Fruit fly (Drosophila melanogaster) whole organism, embryonic: ENCODE measurements around the gene Pink1.

Experiments used
- Abd-B ChIP-seq: fragments of 200-800 bp; sonication (Bioruptor generic); optimal IDR thresholded peaks from 2 replicates; lab custom pipeline; 2018; ENCODE audit warnings: missing biosample characterization, mild to moderate bottlenecking, missing genetic modification characterization, moderate library complexity
- Antp ChIP-seq: fragments of 200-800 bp; sonication (Bioruptor generic); optimal IDR thresholded peaks from 3 replicates; lab custom pipeline; 2016; ENCODE audit warnings: missing biosample characterization, missing genetic modification characterization
- Atf3 ChIP-seq: fragments of 200-800 bp; sonication (Bioruptor generic); optimal IDR thresholded peaks from 3 replicates; lab custom pipeline; 2016; ENCODE audit warnings: missing biosample characterization, missing genetic modification characterization
- BEAF-32 ChIP-seq: fragments of 200-800 bp; sonication (Bioruptor generic); optimal IDR thresholded peaks from 3 replicates; lab custom pipeline; 2017; ENCODE audit warnings: missing biosample characterization, missing genetic modification characterization, mild to moderate bottlenecking, moderate library complexity, missing genetic modification reagents
- BtbVII ChIP-seq: fragments of 200-800 bp; sonication (Bioruptor generic); optimal IDR thresholded peaks from 3 replicates; lab custom pipeline; 2017; ENCODE audit warnings: missing biosample characterization, mild to moderate bottlenecking, missing genetic modification characterization
- CG10565 ChIP-seq: fragments of 200-800 bp; sonication (Bioruptor generic); optimal IDR thresholded peaks from 3 replicates; lab custom pipeline; 2016; ENCODE audit warnings: missing biosample characterization, mild to moderate bottlenecking, missing genetic modification characterization
- CG12236 ChIP-seq: fragments of 200-800 bp; sonication (Bioruptor generic); optimal IDR thresholded peaks from 2 replicates; lab custom pipeline; 2016; ENCODE audit warnings: missing biosample characterization, missing genetic modification characterization
- CG12299 ChIP-seq: fragments of 200-800 bp; sonication (Bioruptor generic); optimal IDR thresholded peaks from 2 replicates; lab custom pipeline; 2018; ENCODE audit warnings: missing biosample characterization, mild to moderate bottlenecking, missing genetic modification characterization
- CG15514 ChIP-seq: fragments of 200-800 bp; sonication (Bioruptor generic); optimal IDR thresholded peaks from 3 replicates; lab custom pipeline; 2017; ENCODE audit warnings: missing biosample characterization, missing genetic modification characterization, mild to moderate bottlenecking, moderate library complexity, missing genetic modification reagents
- CG15601 ChIP-seq: fragments of 200-800 bp; sonication (Bioruptor generic); optimal IDR thresholded peaks from 3 replicates; lab custom pipeline; 2019; ENCODE audit warnings: missing biosample characterization, mild to moderate bottlenecking, missing genetic modification characterization, moderate library complexity
- CG18476 ChIP-seq: fragments of 200-800 bp; sonication (Bioruptor generic); optimal IDR thresholded peaks from 2 replicates; lab custom pipeline; 2016; ENCODE audit warnings: missing biosample characterization, mild to moderate bottlenecking, missing genetic modification characterization
- CG3407 ChIP-seq: fragments of 200-800 bp; sonication (Bioruptor generic); optimal IDR thresholded peaks from 2 replicates; lab custom pipeline; 2018; ENCODE audit warnings: missing biosample characterization, mild to moderate bottlenecking, missing genetic modification characterization
- CG3838 ChIP-seq: fragments of 200-800 bp; sonication (Bioruptor generic); optimal IDR thresholded peaks from 3 replicates; lab custom pipeline; 2016; ENCODE audit warnings: missing biosample characterization, missing genetic modification characterization
- CG42726 ChIP-seq: fragments of 200-800 bp; sonication (Bioruptor generic); IDR thresholded peaks from 2 replicates; pipeline ENCODE4 v1.3.6; 2022; ENCODE audit warnings: missing biosample characterization, missing genetic modification characterization; ENCODE audit not compliant: partially characterized antibody
- CG4617 ChIP-seq: fragments of 200-800 bp; sonication (Bioruptor generic); optimal IDR thresholded peaks from 3 replicates; lab custom pipeline; 2016; ENCODE audit warnings: missing biosample characterization, missing genetic modification characterization, borderline replicate concordance
- CG6854 ChIP-seq: fragments of 200-800 bp; sonication (Bioruptor generic); optimal IDR thresholded peaks from 3 replicates; lab custom pipeline; 2017; ENCODE audit warnings: missing biosample characterization, mild to moderate bottlenecking, missing genetic modification characterization
- CG7786 ChIP-seq: fragments of 200-800 bp; sonication (Bioruptor generic); optimal IDR thresholded peaks from 2 replicates; lab custom pipeline; 2016; ENCODE audit warnings: missing biosample characterization, missing genetic modification characterization
- CG8281 ChIP-seq: fragments of 200-800 bp; sonication (Bioruptor generic); optimal IDR thresholded peaks from 2 replicates; lab custom pipeline; 2018; ENCODE audit warnings: missing biosample characterization, mild to moderate bottlenecking, missing genetic modification characterization, moderate library complexity
- CG8290 ChIP-seq, 3 experiments: fragments of 200-800 bp; sonication (Bioruptor generic); optimal IDR thresholded peaks; 2 replicates each; lab custom pipeline; 2016 to 2019; ENCODE audit warnings: missing biosample characterization in 3 of 3, missing genetic modification characterization in 3 of 3, mild to moderate bottlenecking in 2 of 3, moderate library complexity in 1 of 3
- CG9215 ChIP-seq: fragments of 200-800 bp; sonication (Bioruptor generic); IDR thresholded peaks from 2 replicates; pipeline ENCODE4 v1.3.6; 2022; ENCODE audit warnings: missing biosample characterization, missing genetic modification characterization
- CG9437 ChIP-seq: fragments of 200-800 bp; sonication (Bioruptor generic); optimal IDR thresholded peaks from 2 replicates; lab custom pipeline; 2018; ENCODE audit warnings: missing biosample characterization, mild to moderate bottlenecking, missing genetic modification characterization
- CHES-1-like ChIP-seq: fragments of 200-800 bp; sonication (Bioruptor generic); optimal IDR thresholded peaks from 2 replicates; lab custom pipeline; 2016; ENCODE audit warnings: missing biosample characterization, missing genetic modification characterization
- D ChIP-seq, 2 experiments: fragments of 200-800 bp in 1 of 2; fragments of >200 bp in 1 of 2; sonication (Bioruptor generic) in 1 of 2; optimal IDR thresholded peaks; 2 replicates in 1 of 2; 3 replicates in 1 of 2; lab custom pipeline; 2017; ENCODE audit warnings: mild to moderate bottlenecking in 1 of 2, missing biosample characterization in 1 of 2, missing genetic modification characterization in 1 of 2, missing genetic modification reagents in 1 of 2
- Doc2 ChIP-seq: fragments of 200-800 bp; sonication (Bioruptor generic); IDR thresholded peaks from 2 replicates; pipeline ENCODE4 v1.3.6; 2022; ENCODE audit warnings: missing biosample characterization, missing genetic modification characterization
- Fer1 ChIP-seq: fragments of 200-800 bp; sonication (Bioruptor generic); optimal IDR thresholded peaks from 2 replicates; lab custom pipeline; 2017; ENCODE audit warnings: missing biosample characterization, mild to moderate bottlenecking, missing genetic modification characterization
- HLH3B ChIP-seq: fragments of 200-800 bp; sonication (Bioruptor generic); IDR thresholded peaks from 2 replicates; pipeline ENCODE4 v1.3.6; 2022; ENCODE audit warnings: missing biosample characterization, missing genetic modification characterization
- Hmr ChIP-seq: fragments of 200-800 bp; sonication (Bioruptor generic); optimal IDR thresholded peaks from 3 replicates; lab custom pipeline; 2017; ENCODE audit warnings: mild to moderate bottlenecking, missing biosample characterization, missing genetic modification reagents, missing genetic modification characterization
- Hsf ChIP-seq: fragments of 200-800 bp; sonication (Bioruptor generic); optimal IDR thresholded peaks from 3 replicates; lab custom pipeline; 2016; ENCODE audit warnings: missing biosample characterization, missing genetic modification characterization
- Lpt ChIP-seq: fragments of >200 bp; optimal IDR thresholded peaks from 2 replicates; lab custom pipeline; 2018; ENCODE audit warnings: missing biosample characterization, missing genetic modification characterization
- Max ChIP-seq: fragments of 200-800 bp; sonication (Bioruptor generic); optimal IDR thresholded peaks from 2 replicates; lab custom pipeline; 2016; ENCODE audit warnings: missing biosample characterization, mild to moderate bottlenecking, missing genetic modification characterization
- Meics ChIP-seq: fragments of 200-800 bp; sonication (Bioruptor generic); optimal IDR thresholded peaks from 2 replicates; lab custom pipeline; 2017; ENCODE audit warnings: missing biosample characterization, mild to moderate bottlenecking, missing genetic modification characterization
- Oli ChIP-seq: fragments of 200-800 bp; sonication (Bioruptor generic); optimal IDR thresholded peaks from 2 replicates; lab custom pipeline; 2018; ENCODE audit warnings: missing biosample characterization, mild to moderate bottlenecking, missing genetic modification characterization, moderate library complexity
- abd-A ChIP-seq: fragments of 200-800 bp; sonication (Bioruptor generic); optimal IDR thresholded peaks from 3 replicates; lab custom pipeline; 2019; ENCODE audit warnings: missing biosample characterization, mild to moderate bottlenecking, missing genetic modification characterization, moderate library complexity
- ac ChIP-seq: fragments of 200-800 bp; sonication (Bioruptor generic); optimal IDR thresholded peaks from 3 replicates; lab custom pipeline; 2017; ENCODE audit warnings: missing biosample characterization, mild to moderate bottlenecking, missing genetic modification characterization
- cg ChIP-seq: fragments of 200-800 bp; sonication (Bioruptor generic); optimal IDR thresholded peaks from 3 replicates; lab custom pipeline; 2019; ENCODE audit warnings: missing biosample characterization, mild to moderate bottlenecking, missing genetic modification characterization, moderate library complexity
- dati ChIP-seq: fragments of 200-800 bp; sonication (Bioruptor generic); IDR thresholded peaks from 2 replicates; pipeline ENCODE4 v1.3.6; 2022; ENCODE audit warnings: missing biosample characterization, missing genetic modification characterization
- fd96Cb ChIP-seq: fragments of 200-800 bp; sonication (Bioruptor generic); optimal IDR thresholded peaks from 2 replicates; lab custom pipeline; 2018; ENCODE audit warnings: missing biosample characterization, mild to moderate bottlenecking, missing genetic modification characterization, moderate library complexity
- fru ChIP-seq: fragments of >200 bp; optimal IDR thresholded peaks from 2 replicates; lab custom pipeline; 2017
- gem ChIP-seq: fragments of 200-800 bp; sonication (Bioruptor generic); optimal IDR thresholded peaks from 2 replicates; lab custom pipeline; 2019; ENCODE audit warnings: missing biosample characterization, mild to moderate bottlenecking, missing genetic modification characterization, moderate library complexity
- klu ChIP-seq: fragments of 200-800 bp; sonication (Bioruptor generic); IDR thresholded peaks from 2 replicates; pipeline ENCODE4 v1.3.6; 2022; ENCODE audit warnings: missing biosample characterization, missing genetic modification characterization
- nerfin-2 ChIP-seq: fragments of 200-800 bp; sonication (Bioruptor generic); IDR thresholded peaks from 2 replicates; pipeline ENCODE4 v1.3.6; 2022; ENCODE audit warnings: missing biosample characterization, missing genetic modification characterization; ENCODE audit not compliant: partially characterized antibody
- nmo ChIP-seq: fragments of 200-800 bp; sonication (Bioruptor generic); optimal IDR thresholded peaks from 2 replicates; lab custom pipeline; 2018; ENCODE audit warnings: missing biosample characterization, mild to moderate bottlenecking, missing genetic modification characterization, moderate library complexity
- org-1 ChIP-seq: fragments of 200-800 bp; sonication (Bioruptor generic); optimal IDR thresholded peaks from 2 replicates; lab custom pipeline; 2017; ENCODE audit warnings: missing biosample characterization, missing genetic modification characterization
- sens ChIP-seq: fragments of 200-800 bp; sonication (Bioruptor generic); peaks from one replicate; lab custom pipeline; 2016; ENCODE audit warnings: missing biosample characterization, missing genetic modification characterization
- sob ChIP-seq: fragments of 200-800 bp; sonication (Bioruptor generic); IDR thresholded peaks from 2 replicates; pipeline ENCODE4 v1.3.6; 2022; ENCODE audit warnings: missing biosample characterization, missing genetic modification characterization
- stwl ChIP-seq: fragments of 200-800 bp; sonication (Bioruptor generic); optimal IDR thresholded peaks from 3 replicates; lab custom pipeline; 2018; ENCODE audit warnings: missing biosample characterization, mild to moderate bottlenecking, missing genetic modification characterization, moderate library complexity
- usp ChIP-seq: fragments of >200 bp; optimal IDR thresholded peaks from 2 replicates; lab custom pipeline; 2017; ENCODE audit warnings: missing biosample characterization, missing genetic modification characterization
- wdn ChIP-seq: fragments of 200-800 bp; sonication (Bioruptor generic); IDR thresholded peaks from 2 replicates; pipeline ENCODE4 v1.3.6; 2022; ENCODE audit warnings: missing biosample characterization, missing genetic modification characterization
- z ChIP-seq: fragments of 200-800 bp; sonication (Bioruptor generic); IDR thresholded peaks from 3 replicates; pipeline ENCODE4 v1.3.6; 2022; ENCODE audit warnings: missing biosample characterization, missing genetic modification characterization
- zfh1 ChIP-seq: fragments of 200-800 bp; sonication (Bioruptor generic); IDR thresholded peaks from 3 replicates; pipeline ENCODE4 v1.3.6; 2022; ENCODE audit warnings: missing biosample characterization, missing genetic modification characterization

The Pink1 gene

DNA sequence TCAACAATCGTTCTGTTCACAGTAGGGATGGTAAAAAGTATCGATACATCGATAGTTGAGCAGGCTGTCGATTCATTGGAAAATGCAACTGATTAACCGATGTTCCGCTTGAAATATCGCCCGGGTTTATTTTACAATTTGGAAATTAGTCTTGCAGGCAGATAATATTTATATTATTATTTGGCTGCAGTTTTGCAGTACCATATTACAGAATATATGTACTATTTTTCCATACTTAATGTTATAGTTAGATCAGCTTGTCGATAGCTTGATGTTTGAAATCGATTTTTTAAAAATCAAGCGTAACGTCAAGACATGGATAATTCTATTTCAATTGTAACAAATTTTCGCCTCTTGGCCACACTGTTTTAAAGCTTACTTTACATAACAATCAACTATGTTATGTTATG lies 11.4 kb downstream of the Pink1 start, which contains the start of gene CG14442 (continued):
- TF ChIP-seq CG4617 (GFP tag; lab: Kevin White, UChicago) (peak; percentile 33), sens (GFP tag; lab: Kevin White, UChicago) (peak; percentile 84), CG8290 (GFP tag; optimal IDR thresholded peaks at IDR 0.05; lab: Kevin White, UChicago) (peak; percentile 77), CG8290 (tag; optimal IDR thresholded peaks at IDR 0.05; lab: Kevin White, UChicago) (peak; percentile 52 to 58), BEAF-32 (GFP tag; lab: Kevin White, UChicago) (peak; percentile 94), Antp (GFP tag; lab: Kevin White, UChicago) (no peak), D (optimal IDR thresholded peaks at IDR 0.05; lab: Kevin White, UChicago) (no peak), D (GFP tag; optimal IDR thresholded peaks at IDR 0.05; lab: Kevin White, UChicago) (no peak), cg (no peak), CG12236 (no peak), Oli (tag; lab: Kevin White, UChicago) (peak; percentile 25), CG9437 (peak; percentile 55), CG15601 (tag; lab: Kevin White, UChicago) (peak; percentile 33), wdn (GFP tag; lab: Robert Waterston, UW) (no peak), nmo (GFP tag; lab: Kevin White, UChicago) (peak; percentile 62), sob (GFP tag; lab: Robert Waterston, UW) (0 out of 2 replicates have a peak, but pooled peaks have one; percentile 29), stwl (tag; lab: Kevin White, UChicago) (peak; percentile 98), CG10565 (no peak), CG15514 (GFP tag; lab: Kevin White, UChicago) (peak; percentile 65), CG9215 (GFP tag; lab: Robert Waterston, UW) (no peak), Hsf (GFP tag; lab: Kevin White, UChicago) (peak; percentile 46), CHES-1-like (GFP tag; lab: Kevin White, UChicago) (no peak), Meics (GFP tag; lab: Kevin White, UChicago) (peak; percentile 11), dati (GFP tag; lab: Robert Waterston, UW) (no peak), abd-A (tag; lab: Kevin White, UChicago) (no peak), CG3838 (GFP tag; lab: Kevin White, UChicago) (peak; percentile 4), gem (tag; lab: Kevin White, UChicago) (no peak), org-1 (GFP tag; lab: Kevin White, UChicago) (no peak), Fer1 (GFP tag; lab: Kevin White, UChicago) (no peak), fru (no peak), fd96Cb (tag; lab: Kevin White, UChicago) (no peak), Atf3 (GFP tag; lab: Kevin White, UChicago) (no peak), ac (GFP tag; lab: Kevin White, UChicago) (no peak), Doc2 (GFP tag; lab: Robert Waterston, UW) (no peak), CG42726 (GFP tag; lab: Robert Waterston, UW) (peak; percentile 86), BtbVII (GFP tag; lab: Kevin White, UChicago) (peak; percentile 27), usp (GFP tag; lab: Kevin White, UChicago) (no peak), CG8281 (no peak), HLH3B (no peak), z (GFP tag; lab: Robert Waterston, UW) (no peak), Hmr (peak; percentile 56), nerfin-2 (GFP tag; lab: Robert Waterston, UW) (peak; percentile 95), CG7786 (no peak), zfh1 (peak; percentile 49; the same call in 1 of the 3 replicates), CG3407 (GFP tag; lab: Kevin White, UChicago) (no peak), CG12299 (tag; lab: Kevin White, UChicago) (peak; percentile 29), CG6854 (GFP tag; lab: Kevin White, UChicago) (no peak), Max (peak; percentile 18), Lpt (no peak), klu (GFP tag; lab: Robert Waterston, UW) (no peak), CG18476 (GFP tag; lab: Kevin White, UChicago) (peak; percentile 17), Abd-B (GFP tag; lab: Kevin White, UChicago) (no peak)
